Worm (Caenorhabditis elegans): ENCODE data around the gene C04B4.2.

Gene C04B4.2

ce11 chrX:12314395-12314794, 31.3 kb downstream of the C04B4.2 start:
- TF ChIP-seq nfya-2 (GFP tag; IDR thresholded peaks at IDR 0.05) (no peak), Y67H2A.10 (GFP tag; conservative IDR thresholded peaks at IDR 0.05) (no peak), athp-1 (tag; optimal IDR thresholded peaks at IDR 0.05) (no peak), akir-1 (GFP tag; optimal IDR thresholded peaks at IDR 0.05) (no peak), madf-6 (GFP tag; IDR thresholded peaks at IDR 0.05) (no peak), nhr-80 (tag; optimal IDR thresholded peaks at IDR 0.05) (no peak), F52B5.7 (tag; optimal IDR thresholded peaks at IDR 0.05) (no peak), F39B2.1 (GFP tag; IDR thresholded peaks at IDR 0.05) (no peak), tbp1 (GFP tag; optimal IDR thresholded peaks at IDR 0.05) (no peak), atf-7 (tag; optimal IDR thresholded peaks at IDR 0.05) (no peak), ztf-3 (GFP tag; optimal IDR thresholded peaks at IDR 0.05) (no peak), rpc-1 (optimal IDR thresholded peaks at IDR 0.05) (no peak), rpc-1 (tag; optimal IDR thresholded peaks at IDR 0.05) (no peak), zfh-2 (GFP tag; conservative IDR thresholded peaks at IDR 0.05) (no peak), T26A5.8 (tag; optimal IDR thresholded peaks at IDR 0.05) (no peak), nfya-1 (tag; optimal IDR thresholded peaks at IDR 0.05; ENCODE audit: borderline replicate concordance, insufficient read depth) (no peak), ekl-4 (GFP tag; IDR thresholded peaks at IDR 0.05) (no peak), C17E4.6 (GFP tag; IDR thresholded peaks at IDR 0.05) (no peak), lsl-1 (GFP tag; optimal IDR thresholded peaks at IDR 0.05) (no peak)

- TF ChIP-seq nfyb-1 (GFP tag; IDR thresholded peaks at IDR 0.05) = no peak
- TF ChIP-seq ceh-58 (GFP tag; IDR thresholded peaks at IDR 0.05) = no peak
- TF ChIP-seq pha-4 (tag; optimal IDR thresholded peaks at IDR 0.05) = no peak
- no peak for TF ChIP-seq Y79H2A.3 (GFP tag; conservative IDR thresholded peaks at IDR 0.05)
- TF ChIP-seq mel-28 (tag; optimal IDR thresholded peaks at IDR 0.05; ENCODE audit: borderline replicate concordance) = no peak
- no peak for TF ChIP-seq dpl-1 (GFP tag; optimal IDR thresholded peaks at IDR 0.05)
- no peak for TF ChIP-seq xnd-1 (tag; optimal IDR thresholded peaks at IDR 0.05)
Measured at ce11 chrX:12315268-12315667, 32.2 kb downstream of the C04B4.2 start, which contains the start of gene xtr-2. Gene xtr-2, plus strand, starts transcription at chrX:12315568.

DNA sequence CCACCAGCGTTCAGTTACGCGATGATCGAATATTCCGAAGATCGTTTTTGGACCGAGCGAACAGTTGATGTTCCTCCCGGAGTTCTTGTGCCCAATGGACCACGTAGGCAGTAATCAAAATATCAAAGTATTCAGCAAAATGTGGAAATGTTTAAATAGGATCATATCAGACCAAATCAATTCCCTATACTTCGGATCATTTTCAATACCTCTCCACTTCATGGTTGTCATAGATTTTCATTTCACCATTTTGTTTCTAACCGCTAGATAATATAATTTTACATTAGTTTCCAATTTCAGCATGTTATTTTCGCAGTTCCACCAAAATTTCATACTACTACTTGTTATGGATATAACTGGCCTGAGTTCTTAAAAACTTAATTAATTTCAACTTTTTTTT, 34.5 kb downstream of the C04B4.2 start:
- TF ChIP-seq bed-1 (GFP tag; IDR thresholded peaks at IDR 0.05) (no peak), K12H6.12 (tag; optimal IDR thresholded peaks at IDR 0.05) (no peak), tbx-9 (tag; optimal IDR thresholded peaks at IDR 0.05; ENCODE audit: borderline replicate concordance) (no peak), T07F8.4 (tag; optimal IDR thresholded peaks at IDR 0.05) (no peak), bed-2 (GFP tag; IDR thresholded peaks at IDR 0.05) (no peak), zim-3 (tag; optimal IDR thresholded peaks at IDR 0.05) (no peak), ceh-100 (GFP tag; IDR thresholded peaks at IDR 0.05) (no peak), aptf-2 (GFP tag; conservative IDR thresholded peaks at IDR 0.05) (no peak), tlf-1 (GFP tag; optimal IDR thresholded peaks at IDR 0.05) (no peak), let-526 (GFP tag; IDR thresholded peaks at IDR 0.05) (no peak), ceh-27 (GFP tag; optimal IDR thresholded peaks at IDR 0.05) (no peak), efl-1 (GFP tag; optimal IDR thresholded peaks at IDR 0.05) (no peak), snpc-1.1 (tag; optimal IDR thresholded peaks at IDR 0.05; ENCODE audit: insufficient read depth) (no peak), hmg-20 (GFP tag; IDR thresholded peaks at IDR 0.05) (no peak), let-607 (tag; optimal IDR thresholded peaks at IDR 0.05) (no peak)
